Worm (Caenorhabditis elegans): ENCODE measurements around the gene T25D1.3.

The T25D1.3 gene

DNA sequence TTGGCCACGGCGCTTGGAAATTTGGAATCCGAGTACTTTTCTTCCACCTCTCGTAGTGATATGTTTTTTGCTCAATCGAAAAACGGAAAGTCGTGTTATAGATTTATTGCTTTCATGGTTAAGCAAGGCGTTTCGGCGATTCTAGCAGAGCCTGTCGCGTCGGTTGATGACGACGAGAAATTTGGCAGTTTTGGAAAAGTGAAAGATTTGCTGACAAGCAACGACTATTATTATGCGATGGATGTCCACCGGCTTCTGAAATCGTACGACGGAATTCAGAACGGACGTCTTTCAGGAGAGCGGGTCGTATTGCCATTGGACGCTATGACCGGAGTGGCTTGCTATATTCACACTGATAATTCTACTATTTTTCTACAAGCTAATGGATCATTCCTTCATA, 13.3 kb downstream of the T25D1.3 start:
- TF ChIP-seq isw-1 (GFP tag; IDR thresholded peaks at IDR 0.05): no peak
- TF ChIP-seq grh-1 (GFP tag; IDR thresholded peaks at IDR 0.05): no peak
- TF ChIP-seq mep-1 (tag; optimal IDR thresholded peaks at IDR 0.05): no peak
- no peak for TF ChIP-seq efl-1 (optimal IDR thresholded peaks at IDR 0.05)
- peak in 1 of 2 experiments; percentile 55 for TF ChIP-seq efl-1 (GFP tag; optimal IDR thresholded peaks at IDR 0.05 in 1 of 2)

DNA sequence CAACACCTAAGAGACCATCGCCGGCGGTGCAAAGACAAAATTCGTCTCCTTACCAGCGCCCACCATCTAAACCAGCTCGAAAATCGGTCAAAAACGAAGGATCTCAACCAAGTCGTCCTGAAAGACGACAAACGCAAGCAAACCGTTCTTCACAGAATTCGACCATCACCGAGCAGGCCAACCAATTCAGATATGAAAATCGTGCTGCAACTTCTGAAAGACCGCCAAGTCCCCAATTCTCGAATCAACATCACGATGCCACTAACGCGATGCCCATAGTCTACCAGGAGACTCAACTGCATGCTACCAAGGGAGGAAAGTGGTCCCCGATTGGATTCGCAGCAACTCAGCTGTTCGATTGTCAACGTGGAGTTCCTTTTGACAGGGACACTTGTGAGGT, 14.1 kb downstream of the T25D1.3 start, which contains the start of gene T25D1.1:
TSS of gene T25D1.1 (plus strand) at position 301 of the 400 bp plus-strand sequence.
- TF ChIP-seq sup-37 (GFP tag; optimal IDR thresholded peaks at IDR 0.05) (no peak), isw-1 (GFP tag; IDR thresholded peaks at IDR 0.05) (no peak), blmp-1 (tag; optimal IDR thresholded peaks at IDR 0.05) (no peak), pax-3 (tag; optimal IDR thresholded peaks at IDR 0.05) (no peak), xbp-1 (tag; optimal IDR thresholded peaks at IDR 0.05) (no peak), unc-130 (tag; optimal IDR thresholded peaks at IDR 0.05) (no peak), nhr-237 (tag; optimal IDR thresholded peaks at IDR 0.05) (no peak), hpl-2 (GFP tag; optimal IDR thresholded peaks at IDR 0.05) (no peak), tlp-1 (tag; optimal IDR thresholded peaks at IDR 0.05) (no peak), snu-23 (GFP tag; optimal IDR thresholded peaks at IDR 0.05) (no peak), ceh-82 (tag; optimal IDR thresholded peaks at IDR 0.05) (no peak), mep-1 (tag; optimal IDR thresholded peaks at IDR 0.05) (no peak), snpc-4 (tag; optimal IDR thresholded peaks at IDR 0.05) (no peak), elt-3 (tag; optimal IDR thresholded peaks at IDR 0.05) (no peak), mab-9 (GFP tag; IDR thresholded peaks at IDR 0.05) (no peak), nhr-12 (tag; optimal IDR thresholded peaks at IDR 0.05) (no peak)

- TF ChIP-seq lsy-2 (tag; optimal IDR thresholded peaks at IDR 0.05) (peak; percentile 21 to 72), F16B12.6 (tag; optimal IDR thresholded peaks at IDR 0.05) (peak; percentile 20), snu-23 (GFP tag; optimal IDR thresholded peaks at IDR 0.05) (no peak), nhr-85 (tag) (peak; percentile 57)
Observed at ce11 chrX:16521722-16522121, 16.3 kb downstream of the T25D1.3 start.

- peak; percentile 49 for TF ChIP-seq nhr-71 (tag; optimal IDR thresholded peaks at IDR 0.05)
Observed at ce11 chrX:16523827-16524226, 18.4 kb downstream of the T25D1.3 start.

ce11 chrX:16524310-16524709, 18.9 kb downstream of the T25D1.3 start:
- TF ChIP-seq efl-1 (optimal IDR thresholded peaks at IDR 0.05) (no peak), efl-1 (GFP tag; optimal IDR thresholded peaks at IDR 0.05 in 1 of 2) (peak in 1 of 2 experiments; percentile 59), fkh-4 (tag; optimal IDR thresholded peaks at IDR 0.05; ENCODE audit: borderline replicate concordance) (no peak), nhr-85 (tag) (no peak), jun-1 (tag; optimal IDR thresholded peaks at IDR 0.05) (no peak)

ce11 chrX:16525632-16526031, 20.2 kb downstream of the T25D1.3 start:
- TF ChIP-seq ceh-88 (GFP tag; IDR thresholded peaks at IDR 0.05) (no peak), unc-98 (GFP tag; IDR thresholded peaks at IDR 0.05) (no peak), Y116A8C.19 (tag; optimal IDR thresholded peaks at IDR 0.05; ENCODE audit: borderline replicate concordance) (no peak), C34B4.2 (tag; optimal IDR thresholded peaks at IDR 0.05) (no peak), nhr-71 (tag; optimal IDR thresholded peaks at IDR 0.05) (peak; percentile 82), mef-2 (tag; optimal IDR thresholded peaks at IDR 0.05) (no peak), unc-62 (GFP tag; optimal IDR thresholded peaks at IDR 0.05) (no peak), lin-14 (GFP tag; optimal IDR thresholded peaks at IDR 0.05) (peak; percentile 91), F16B12.6 (tag; optimal IDR thresholded peaks at IDR 0.05) (no peak), nhr-84 (tag; optimal IDR thresholded peaks at IDR 0.05) (no peak), grh-1 (GFP tag; IDR thresholded peaks at IDR 0.05) (no peak), ceh-90 (tag; optimal IDR thresholded peaks at IDR 0.05) (no peak), unc-86 (tag; optimal IDR thresholded peaks at IDR 0.05) (no peak), tbx-2 (tag; optimal IDR thresholded peaks at IDR 0.05) (no peak), C16A3.4 (tag; optimal IDR thresholded peaks at IDR 0.05) (no peak), mep-1 (tag; optimal IDR thresholded peaks at IDR 0.05) (no peak), nhr-237 (tag; optimal IDR thresholded peaks at IDR 0.05) (no peak), nhr-90 (tag; optimal IDR thresholded peaks at IDR 0.05; ENCODE audit: poor library complexity) (no peak), nhr-77 (tag; optimal IDR thresholded peaks at IDR 0.05) (no peak), ceh-8 (GFP tag; optimal IDR thresholded peaks at IDR 0.05) (no peak), unc-30 (tag; optimal IDR thresholded peaks at IDR 0.05) (no peak), ama-1 (optimal IDR thresholded peaks at IDR 0.05) (no peak), isw-1 (GFP tag; IDR thresholded peaks at IDR 0.05) (no peak), egl-13 (tag; optimal IDR thresholded peaks at IDR 0.05) (no peak), irx-1 (tag; optimal IDR thresholded peaks at IDR 0.05) (no peak), dsc-1 (tag; optimal IDR thresholded peaks at IDR 0.05) (no peak)
